Worm (Caenorhabditis elegans) whole organism, midembryonic: ENCODE measurements around the gene ddr-1.

ENCODE experiments used
- T22C8.4 ChIP-seq: fragments of 200-800 bp; sonication (Bioruptor generic); IDR thresholded peaks from 2 replicates; pipeline ENCODE4 v1.3.6; 2022; ENCODE audit warnings: missing genetic modification characterization, missing compliant biosample characterization
- cog-1 ChIP-seq: sonication (generic microtip); optimal IDR thresholded peaks from 2 replicates; lab custom pipeline; 2016; ENCODE audit warnings: missing genetic modification characterization, missing compliant biosample characterization
- flt-1 ChIP-seq: fragments of 200-800 bp; sonication (Bioruptor generic); IDR thresholded peaks from 2 replicates; pipeline ENCODE4 v1.3.6; 2022; ENCODE audit warnings: missing genetic modification characterization, missing compliant biosample characterization
- klf-2 ChIP-seq: fragments of 200-800 bp; sonication (Bioruptor generic); conservative IDR thresholded peaks from 2 replicates; pipeline ENCODE4 v1.3.6; 2022; ENCODE audit warnings: missing genetic modification reagents, missing genetic modification characterization, missing compliant biosample characterization
- med-1 ChIP-seq: sonication (generic microtip); optimal IDR thresholded peaks from 2 replicates; lab custom pipeline; 2017; ENCODE audit warnings: missing genetic modification characterization, mild to moderate bottlenecking, missing compliant biosample characterization, antibody characterized with exemption, missing genetic modification reagents; ENCODE audit not compliant: insufficient read depth
- ref-1 ChIP-seq: fragments of 200-800 bp; sonication (Bioruptor generic); conservative IDR thresholded peaks from 2 replicates; pipeline ENCODE4 v1.3.6; 2022; ENCODE audit warnings: missing genetic modification reagents, missing genetic modification characterization, missing compliant biosample characterization
- tab-1 ChIP-seq: fragments of 200-800 bp; sonication (Bioruptor generic); IDR thresholded peaks from 2 replicates; pipeline ENCODE4 v1.3.6; 2022; ENCODE audit warnings: missing genetic modification characterization, missing compliant biosample characterization
- ztf-23 ChIP-seq: fragments of 200-800 bp; sonication (Bioruptor generic); IDR thresholded peaks from 2 replicates; pipeline ENCODE4 v1.3.6; 2022; ENCODE audit warnings: missing genetic modification reagents, missing genetic modification characterization, missing compliant biosample characterization
- ztf-29 ChIP-seq: fragments of 200-800 bp; sonication (Bioruptor generic); IDR thresholded peaks from 2 replicates; pipeline ENCODE4 v1.3.6; 2022; ENCODE audit warnings: missing genetic modification reagents, missing genetic modification characterization, missing compliant biosample characterization

ddr-1 gene

ce11 chrX:5460930-5461329 lies at the start of gene ddr-1:
Gene ddr-1, plus strand, starts transcription at chrX:5461230.
- TF ChIP-seq cog-1 (tag; lab: Kevin White, UChicago) (no peak), ref-1 (GFP tag; lab: Robert Waterston, UW) (no peak), klf-2 (GFP tag; lab: Robert Waterston, UW) (no peak), flt-1 (no peak), ztf-29 (GFP tag; lab: Robert Waterston, UW) (no peak), T22C8.4 (GFP tag; lab: Robert Waterston, UW) (no peak), ztf-23 (GFP tag; lab: Robert Waterston, UW) (no peak), med-1 (GFP tag; lab: Kevin White, UChicago) (no peak), tab-1 (GFP tag; lab: Robert Waterston, UW) (no peak)

- no peak for TF ChIP-seq T22C8.4 (GFP tag; lab: Robert Waterston, UW)
- no peak for TF ChIP-seq cog-1 (tag; lab: Kevin White, UChicago)
- TF ChIP-seq ref-1 (GFP tag; lab: Robert Waterston, UW): no peak
- TF ChIP-seq flt-1: no peak
- TF ChIP-seq tab-1 (GFP tag; lab: Robert Waterston, UW): no peak
- TF ChIP-seq klf-2 (GFP tag; lab: Robert Waterston, UW): no peak
- no peak for TF ChIP-seq ztf-23 (GFP tag; lab: Robert Waterston, UW)
- no peak for TF ChIP-seq ztf-29 (GFP tag; lab: Robert Waterston, UW)
- no peak for TF ChIP-seq med-1 (GFP tag; lab: Kevin White, UChicago)
These were observed 47.5 kb upstream of the ddr-1 start, which contains the start of gene pks-1 for ce11 chrX:5413510-5413909. Gene pks-1, plus strand, starts transcription at chrX:5413810.

- TF ChIP-seq ztf-29 (GFP tag; lab: Robert Waterston, UW): no peak
- TF ChIP-seq ztf-23 (GFP tag; lab: Robert Waterston, UW): no peak
- TF ChIP-seq klf-2 (GFP tag; lab: Robert Waterston, UW): no peak
- TF ChIP-seq cog-1 (tag; lab: Kevin White, UChicago): no peak
- no peak for TF ChIP-seq T22C8.4 (GFP tag; lab: Robert Waterston, UW)
- TF ChIP-seq med-1 (GFP tag; lab: Kevin White, UChicago): no peak
- no peak for TF ChIP-seq ref-1 (GFP tag; lab: Robert Waterston, UW)
- TF ChIP-seq flt-1: no peak
These were observed 46.8 kb upstream of the ddr-1 start, which contains the start of gene C41A3.2 for ce11 chrX:5414250-5414649. Gene C41A3.2, minus strand, starts transcription at chrX:5414350.

ce11 chrX:5429335-5429734 lies 31.7 kb upstream of the ddr-1 start:
- peak; percentile 61 for TF ChIP-seq klf-2 (GFP tag; lab: Robert Waterston, UW)
- peak; percentile 76 for TF ChIP-seq ztf-29 (GFP tag; lab: Robert Waterston, UW)
- TF ChIP-seq cog-1 (tag; lab: Kevin White, UChicago): peak; percentile 96
- TF ChIP-seq ztf-23 (GFP tag; lab: Robert Waterston, UW): peak; percentile 91
- TF ChIP-seq ref-1 (GFP tag; lab: Robert Waterston, UW): 0 out of 2 replicates have a peak, but pooled peaks have one; percentile 23
- peak; percentile 83 for TF ChIP-seq tab-1 (GFP tag; lab: Robert Waterston, UW)
- TF ChIP-seq flt-1: no peak; the same call in none of the 2 replicates
- TF ChIP-seq T22C8.4 (GFP tag; lab: Robert Waterston, UW): peak; percentile 67; the same call in 1 of the 2 replicates
- TF ChIP-seq med-1 (GFP tag; lab: Kevin White, UChicago): peak; percentile 61

- TF ChIP-seq ztf-29 (GFP tag; lab: Robert Waterston, UW): no peak
- TF ChIP-seq flt-1: no peak
- TF ChIP-seq cog-1 (tag; lab: Kevin White, UChicago): no peak
- no peak for TF ChIP-seq tab-1 (GFP tag; lab: Robert Waterston, UW)
- no peak for TF ChIP-seq klf-2 (GFP tag; lab: Robert Waterston, UW)
- TF ChIP-seq T22C8.4 (GFP tag; lab: Robert Waterston, UW): no peak
- TF ChIP-seq med-1 (GFP tag; lab: Kevin White, UChicago): no peak
- TF ChIP-seq ztf-23 (GFP tag; lab: Robert Waterston, UW): no peak
- no peak for TF ChIP-seq ref-1 (GFP tag; lab: Robert Waterston, UW)
These were observed 27.1 kb upstream of the ddr-1 start for ce11 chrX:5433912-5434311.

- TF ChIP-seq ztf-29 (GFP tag; lab: Robert Waterston, UW) (no peak), cog-1 (tag; lab: Kevin White, UChicago) (no peak), med-1 (GFP tag; lab: Kevin White, UChicago) (no peak), flt-1 (no peak), klf-2 (GFP tag; lab: Robert Waterston, UW) (no peak), T22C8.4 (GFP tag; lab: Robert Waterston, UW) (no peak), tab-1 (GFP tag; lab: Robert Waterston, UW) (no peak), ref-1 (GFP tag; lab: Robert Waterston, UW) (no peak), ztf-23 (GFP tag; lab: Robert Waterston, UW) (no peak)
These were observed 16.2 kb upstream of the ddr-1 start, which contains the start of gene itm-2 for ce11 chrX:5444863-5445262. Gene itm-2, plus strand, starts transcription at chrX:5445163.

ce11 chrX:5447381-5447780 lies 13.6 kb upstream of the ddr-1 start:
- TF ChIP-seq cog-1 (tag; lab: Kevin White, UChicago) (no peak), T22C8.4 (GFP tag; lab: Robert Waterston, UW) (no peak), ztf-29 (GFP tag; lab: Robert Waterston, UW) (no peak), ztf-23 (GFP tag; lab: Robert Waterston, UW) (no peak), ref-1 (GFP tag; lab: Robert Waterston, UW) (no peak), klf-2 (GFP tag; lab: Robert Waterston, UW) (no peak), med-1 (GFP tag; lab: Kevin White, UChicago) (no peak), flt-1 (no peak), tab-1 (GFP tag; lab: Robert Waterston, UW) (no peak)

- TF ChIP-seq flt-1 (no peak), ztf-23 (GFP tag; lab: Robert Waterston, UW) (no peak), ref-1 (GFP tag; lab: Robert Waterston, UW) (no peak), klf-2 (GFP tag; lab: Robert Waterston, UW) (no peak), cog-1 (tag; lab: Kevin White, UChicago) (no peak), med-1 (GFP tag; lab: Kevin White, UChicago) (no peak), tab-1 (GFP tag; lab: Robert Waterston, UW) (no peak), T22C8.4 (GFP tag; lab: Robert Waterston, UW) (no peak), ztf-29 (GFP tag; lab: Robert Waterston, UW) (no peak)
These were observed 13.1 kb upstream of the ddr-1 start, which contains the start of gene C25F6.8 for ce11 chrX:5447941-5448340. Gene C25F6.8, plus strand, starts transcription at chrX:5448241.
